Fruit fly (Drosophila melanogaster): ENCODE data around the gene CG14963.

Gene CG14963

dm6 chr3L:3148125-3149059, 24.0 kb downstream of the CG14963 start, which contains the start of the genes Usp5 and BtbVII (continued):
- TF ChIP-seq Ets65A (GFP tag) (peak; percentile 91), ab (GFP tag; optimal IDR thresholded peaks at IDR 0.05) (no peak), nom (GFP tag; optimal IDR thresholded peaks at IDR 0.05) (peak; percentile 51), abd-A (tag; optimal IDR thresholded peaks at IDR 0.05) (no peak), CrebB (tag; optimal IDR thresholded peaks at IDR 0.05) (peak; percentile 41), nerfin-2 (GFP tag; IDR thresholded peaks at IDR 0.05; ENCODE audit: partially characterized antibody) (peak; percentile 85), CG10543 (GFP tag; optimal IDR thresholded peaks at IDR 0.05) (peak; percentile 49), sna (GFP tag; IDR thresholded peaks at IDR 0.05; ENCODE audit: partially characterized antibody) (peak; percentile 99), ato (GFP tag; IDR thresholded peaks at IDR 0.05; ENCODE audit: partially characterized antibody) (peak; percentile 75), Gug (GFP tag; IDR thresholded peaks at IDR 0.05) (peak; percentile 65; the same call in 2 of the 4 replicates), CHES-1-like (GFP tag; optimal IDR thresholded peaks at IDR 0.05) (peak; percentile 62), Rx (GFP tag; IDR thresholded peaks at IDR 0.05) (no peak), hkb (optimal IDR thresholded peaks at IDR 0.05) (peak; percentile 77), hkb (GFP tag; IDR thresholded peaks at IDR 0.05) (peak; percentile 50), cwo (GFP tag; optimal IDR thresholded peaks at IDR 0.05) (no peak), zfh2 (GFP tag; optimal IDR thresholded peaks at IDR 0.05) (peak; percentile 72), amos (GFP tag; IDR thresholded peaks at IDR 0.05; ENCODE audit: partially characterized antibody) (peak; percentile 90), Dfd (GFP tag; optimal IDR thresholded peaks at IDR 0.05) (no peak), ttk (GFP tag; IDR thresholded peaks at IDR 0.05) (no peak), CG30020 (tag; optimal IDR thresholded peaks at IDR 0.05) (peak; percentile 50), CG10321 (GFP tag; IDR thresholded peaks at IDR 0.05) (no peak), CG6683 (GFP tag; optimal IDR thresholded peaks at IDR 0.05) (peak; percentile 41), vfl (GFP tag; optimal IDR thresholded peaks at IDR 0.05) (peak; percentile 51), CG8765 (GFP tag; IDR thresholded peaks at IDR 0.05) (0 out of 2 replicates have a peak, but pooled peaks have one; percentile 54), slou (GFP tag; optimal IDR thresholded peaks at IDR 0.05) (no peak), CG18599 (GFP tag; optimal IDR thresholded peaks at IDR 0.05) (no peak), CG34224 (GFP tag; IDR thresholded peaks at IDR 0.05; ENCODE audit: partially characterized antibody) (peak; percentile 99), Eip74EF (GFP tag; optimal IDR thresholded peaks at IDR 0.05) (no peak), en (GFP tag; optimal IDR thresholded peaks at IDR 0.05) (no peak), CG15601 (tag; optimal IDR thresholded peaks at IDR 0.05) (peak; percentile 54), CG10565 (GFP tag; optimal IDR thresholded peaks at IDR 0.05) (no peak), Dp (GFP tag; optimal IDR thresholded peaks at IDR 0.05) (peak; percentile 44), CG9876 (GFP tag; optimal IDR thresholded peaks at IDR 0.05) (peak; percentile 10), ara (GFP tag; IDR thresholded peaks at IDR 0.05) (peak; percentile 12; the same call in 1 of the 2 replicates), Lpt (GFP tag; optimal IDR thresholded peaks at IDR 0.05) (no peak), CG3847 (GFP tag; IDR thresholded peaks at IDR 0.05) (peak; percentile 68), Kr (GFP tag; optimal IDR thresholded peaks at IDR 0.05) (no peak), CG8281 (tag; optimal IDR thresholded peaks at IDR 0.05) (no peak), gcm (GFP tag; optimal IDR thresholded peaks at IDR 0.05) (no peak), knrl (GFP tag; IDR thresholded peaks at IDR 0.05; ENCODE audit: partially characterized antibody) (peak; percentile 96), CG8478 (optimal IDR thresholded peaks at IDR 0.05) (no peak), CG6765 (GFP tag; optimal IDR thresholded peaks at IDR 0.05) (peak; percentile 27), vnd (GFP tag; IDR thresholded peaks at IDR 0.05; ENCODE audit: partially characterized antibody) (peak; percentile 96), CG3995 (GFP tag; optimal IDR thresholded peaks at IDR 0.05) (peak; percentile 29), CG7963 (GFP tag; IDR thresholded peaks at IDR 0.05; ENCODE audit: partially characterized antibody) (peak; percentile 80), Fer2 (tag; optimal IDR thresholded peaks at IDR 0.05) (no peak), Dek (tag; optimal IDR thresholded peaks at IDR 0.05) (peak; percentile 46), E2f2 (GFP tag; IDR thresholded peaks at IDR 0.05) (peak; percentile 49; the same call in 1 of the 2 replicates)
